Fruit fly (Drosophila melanogaster): ENCODE results near the gene CG3081.

The CG3081 gene

DNA sequence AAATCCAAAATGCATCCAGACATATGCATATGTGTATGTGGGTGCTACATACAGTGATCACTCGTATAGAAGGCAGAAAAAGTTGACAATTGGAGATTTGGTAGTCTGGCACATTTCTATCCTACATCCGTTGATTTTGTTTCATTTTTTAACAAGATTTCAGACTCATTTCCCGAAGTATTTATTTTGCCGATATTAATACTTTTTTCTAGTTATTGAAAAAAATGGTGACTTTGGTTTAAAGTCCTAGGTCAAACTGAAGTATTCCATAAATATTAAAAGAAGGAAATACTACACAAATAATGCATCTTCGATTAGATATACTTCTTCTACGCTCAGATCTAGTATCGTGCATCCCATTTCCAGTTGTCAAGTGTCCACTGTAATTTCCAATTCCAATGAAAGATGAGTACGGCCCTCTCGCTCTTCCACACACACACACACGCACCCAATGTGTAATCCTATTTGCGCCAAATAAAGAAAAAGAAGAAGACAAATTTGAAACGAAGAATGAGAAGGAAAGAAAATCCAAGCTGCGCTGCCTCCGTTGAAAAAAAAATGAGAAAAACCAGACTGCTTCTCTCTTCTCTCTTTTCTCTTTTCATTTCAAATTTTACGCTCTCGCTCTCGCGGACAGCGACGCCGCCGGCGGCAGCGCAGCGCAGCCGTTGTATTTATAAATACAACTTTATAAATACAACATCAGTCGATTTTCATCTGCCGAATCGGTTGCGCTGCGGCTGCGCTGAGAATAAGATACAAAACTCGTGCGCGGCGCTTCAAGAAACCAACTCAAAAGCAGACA is 26.7 kb downstream of the CG3081 start, which contains the start of gene peb (continued):
- TF ChIP-seq nau (GFP tag; optimal IDR thresholded peaks at IDR 0.05) (no peak), CG1024 (GFP tag; IDR thresholded peaks at IDR 0.05) (no peak), CG8089 (GFP tag; optimal IDR thresholded peaks at IDR 0.05) (peak; percentile 18), CG12071 (GFP tag; optimal IDR thresholded peaks at IDR 0.05) (no peak), tgo (GFP tag; IDR thresholded peaks at IDR 0.05) (peak; percentile 32; the same call in 1 of the 3 replicates), HmgZ (tag; optimal IDR thresholded peaks at IDR 0.05) (no peak), wek (GFP tag; optimal IDR thresholded peaks at IDR 0.05) (no peak), CG18476 (GFP tag; optimal IDR thresholded peaks at IDR 0.05) (no peak), seq (GFP tag; IDR thresholded peaks at IDR 0.05) (peak; percentile 7; the same call in 1 of the 2 replicates), Scr (GFP tag; IDR thresholded peaks at IDR 0.05; ENCODE audit: partially characterized antibody) (0 out of 2 replicates have a peak, but pooled peaks have one; percentile 22), CG31365 (tag; optimal IDR thresholded peaks at IDR 0.05) (no peak), CG4820 (GFP tag; optimal IDR thresholded peaks at IDR 0.05) (peak; percentile 57), CG15011 (GFP tag; optimal IDR thresholded peaks at IDR 0.05) (no peak), D19B (GFP tag; optimal IDR thresholded peaks at IDR 0.05) (no peak), BtbVII (GFP tag; optimal IDR thresholded peaks at IDR 0.05) (no peak), Ets97D (GFP tag; optimal IDR thresholded peaks at IDR 0.05) (peak; percentile 34), crol (GFP tag; IDR thresholded peaks at IDR 0.05) (no peak), CG2120 (GFP tag; optimal IDR thresholded peaks at IDR 0.05) (no peak), bsh (GFP tag; optimal IDR thresholded peaks at IDR 0.05) (peak; percentile 29 to 50), C15 (GFP tag; IDR thresholded peaks at IDR 0.05) (no peak), HLH4C (GFP tag; IDR thresholded peaks at IDR 0.05; ENCODE audit: partially characterized antibody) (no peak), CG4854 (GFP tag; optimal IDR thresholded peaks at IDR 0.05) (no peak), Bteb2 (GFP tag; optimal IDR thresholded peaks at IDR 0.05) (no peak), CG12299 (tag; optimal IDR thresholded peaks at IDR 0.05) (no peak), Fer1 (GFP tag; optimal IDR thresholded peaks at IDR 0.05) (no peak), rib (GFP tag; IDR thresholded peaks at IDR 0.05) (0 out of 2 replicates have a peak, but pooled peaks have one; percentile 10), Dll (GFP tag; IDR thresholded peaks at IDR 0.05; ENCODE audit: partially characterized antibody) (peak; percentile 39; the same call in 2 of the 4 replicates), CoRest (tag; optimal IDR thresholded peaks at IDR 0.05) (peak; percentile 67), Nf-YA (GFP tag; IDR thresholded peaks at IDR 0.05) (no peak), Vsx1 (GFP tag; optimal IDR thresholded peaks at IDR 0.05) (no peak), CG1529 (GFP tag; optimal IDR thresholded peaks at IDR 0.05) (peak; percentile 23), luna (GFP tag; optimal IDR thresholded peaks at IDR 0.05) (no peak), sob (GFP tag; IDR thresholded peaks at IDR 0.05) (no peak), CG32772 (GFP tag; IDR thresholded peaks at IDR 0.05) (no peak), stwl (tag; optimal IDR thresholded peaks at IDR 0.05) (no peak), CG4328 (GFP tag; optimal IDR thresholded peaks at IDR 0.05) (no peak), row (GFP tag; IDR thresholded peaks at IDR 0.05) (peak; percentile 71), Chrac-16 (GFP tag; optimal IDR thresholded peaks at IDR 0.05) (peak; percentile 62), Sry-β (GFP tag; optimal IDR thresholded peaks at IDR 0.05) (no peak), Mes4 (GFP tag; optimal IDR thresholded peaks at IDR 0.05) (peak; percentile 45), HLH54F (GFP tag; optimal IDR thresholded peaks at IDR 0.05) (peak; percentile 20), Xrp1 (GFP tag; IDR thresholded peaks at IDR 0.05) (peak; percentile 81), br (optimal IDR thresholded peaks at IDR 0.05) (no peak), dati (GFP tag; IDR thresholded peaks at IDR 0.05) (no peak), btn (GFP tag; optimal IDR thresholded peaks at IDR 0.05) (peak; percentile 0), CG9797 (GFP tag; optimal IDR thresholded peaks at IDR 0.05) (no peak), Dfd (GFP tag; optimal IDR thresholded peaks at IDR 0.05) (no peak), CG11085 (GFP tag; IDR thresholded peaks at IDR 0.05) (no peak), CG8388 (GFP tag; optimal IDR thresholded peaks at IDR 0.05) (peak; percentile 44), CG10543 (GFP tag; optimal IDR thresholded peaks at IDR 0.05) (no peak)

Measured in whole organism, embryonic.